Fruit fly (Drosophila melanogaster) whole organism, embryonic: Measurements from ENCODE around the gene CG10333.

Source experiments
- Abd-B ChIP-seq: fragments of 200-800 bp; sonication (Bioruptor generic); optimal IDR thresholded peaks from 2 replicates; lab custom pipeline; 2018; ENCODE audit warnings: missing biosample characterization, mild to moderate bottlenecking, missing genetic modification characterization, moderate library complexity
- Antp ChIP-seq: fragments of 200-800 bp; sonication (Bioruptor generic); optimal IDR thresholded peaks from 3 replicates; lab custom pipeline; 2016; ENCODE audit warnings: missing biosample characterization, missing genetic modification characterization
- Blimp-1 ChIP-seq: fragments of 200-800 bp; sonication (Bioruptor generic); optimal IDR thresholded peaks from 3 replicates; lab custom pipeline; 2018; ENCODE audit warnings: missing biosample characterization, missing genetic modification characterization, mild to moderate bottlenecking, moderate library complexity, missing genetic modification reagents
- CG10366 ChIP-seq: fragments of 200-800 bp; sonication (Bioruptor generic); IDR thresholded peaks from 2 replicates; pipeline ENCODE4 v1.3.6; 2022; ENCODE audit warnings: missing biosample characterization, missing genetic modification characterization
- CG14667 ChIP-seq: fragments of 200-800 bp; sonication (Bioruptor generic); IDR thresholded peaks from 2 replicates; pipeline ENCODE4 v1.3.6; 2022; ENCODE audit warnings: missing biosample characterization, missing genetic modification characterization
- CG1647 ChIP-seq: fragments of 200-800 bp; sonication (Bioruptor generic); optimal IDR thresholded peaks from 3 replicates; lab custom pipeline; 2016; ENCODE audit warnings: missing biosample characterization, missing genetic modification characterization
- CG16815 ChIP-seq: fragments of 200-800 bp; sonication (Bioruptor generic); optimal IDR thresholded peaks from 3 replicates; lab custom pipeline; 2017; ENCODE audit warnings: missing biosample characterization, mild to moderate bottlenecking, missing genetic modification characterization
- CG17359 ChIP-seq: fragments of 200-800 bp; sonication (Bioruptor generic); optimal IDR thresholded peaks from 3 replicates; lab custom pipeline; 2018; ENCODE audit warnings: missing biosample characterization, mild to moderate bottlenecking, missing genetic modification characterization, moderate library complexity
- CG17361 ChIP-seq: fragments of 200-800 bp; sonication (Bioruptor generic); IDR thresholded peaks from 3 replicates; pipeline ENCODE4 v1.3.6; 2022; ENCODE audit warnings: missing biosample characterization, missing genetic modification characterization
- CG2202 ChIP-seq: fragments of 200-800 bp; sonication (Bioruptor generic); optimal IDR thresholded peaks from 2 replicates; lab custom pipeline; 2018; ENCODE audit warnings: missing biosample characterization, mild to moderate bottlenecking, missing genetic modification characterization
- CG2678 ChIP-seq: fragments of 200-800 bp; sonication (Bioruptor generic); optimal IDR thresholded peaks from 3 replicates; lab custom pipeline; 2019; ENCODE audit warnings: missing biosample characterization, mild to moderate bottlenecking, missing genetic modification characterization, moderate library complexity
- CG2889 ChIP-seq: fragments of 200-800 bp; sonication (Bioruptor generic); IDR thresholded peaks from 3 replicates; pipeline ENCODE4 v1.3.6; 2022; ENCODE audit warnings: missing biosample characterization, missing genetic modification characterization
- CG30403 ChIP-seq: fragments of 200-800 bp; sonication (Bioruptor generic); optimal IDR thresholded peaks from 3 replicates; lab custom pipeline; 2016; ENCODE audit warnings: missing biosample characterization, missing genetic modification characterization
- CG3726 ChIP-seq: fragments of 200-800 bp; sonication (Bioruptor generic); IDR thresholded peaks from 3 replicates; pipeline ENCODE4, ENCODE4 v1.3.6; 2022; ENCODE audit warnings: missing biosample characterization, missing genetic modification characterization
- CG4360 ChIP-seq: fragments of 200-800 bp; sonication (Bioruptor generic); IDR thresholded peaks from 2 replicates; pipeline ENCODE4 v1.3.6; 2022; ENCODE audit warnings: missing biosample characterization, missing genetic modification characterization
- CG43689 ChIP-seq: fragments of 200-800 bp; sonication (Bioruptor generic); IDR thresholded peaks from 2 replicates; pipeline ENCODE4 v1.3.6; 2022; ENCODE audit warnings: missing biosample characterization, missing genetic modification characterization
- CG4424 ChIP-seq: fragments of 200-800 bp; sonication (Bioruptor generic); optimal IDR thresholded peaks from 3 replicates; lab custom pipeline; 2016; ENCODE audit warnings: missing biosample characterization, missing genetic modification characterization
- CG7786 ChIP-seq: fragments of 200-800 bp; sonication (Bioruptor generic); optimal IDR thresholded peaks from 2 replicates; lab custom pipeline; 2016; ENCODE audit warnings: missing biosample characterization, missing genetic modification characterization
- CG8478 ChIP-seq: fragments of >200 bp; optimal IDR thresholded peaks from 2 replicates; lab custom pipeline; 2018
- CG8765 ChIP-seq: fragments of 200-800 bp; sonication (Bioruptor generic); IDR thresholded peaks from 2 replicates; pipeline ENCODE4 v1.3.6; 2022; ENCODE audit warnings: missing biosample characterization, missing genetic modification characterization
- CG9932 ChIP-seq: fragments of 200-800 bp; sonication (Bioruptor generic); IDR thresholded peaks from 2 replicates; pipeline ENCODE4 v1.3.6; 2022; ENCODE audit warnings: missing biosample characterization, missing genetic modification characterization
- D ChIP-seq, 2 experiments: fragments of 200-800 bp in 1 of 2; fragments of >200 bp in 1 of 2; sonication (Bioruptor generic) in 1 of 2; optimal IDR thresholded peaks; 2 replicates in 1 of 2; 3 replicates in 1 of 2; lab custom pipeline; 2017; ENCODE audit warnings: mild to moderate bottlenecking in 1 of 2, missing biosample characterization in 1 of 2, missing genetic modification characterization in 1 of 2, missing genetic modification reagents in 1 of 2
- D19A ChIP-seq: fragments of 200-800 bp; optimal IDR thresholded peaks from 3 replicates; lab custom pipeline; 2019; ENCODE audit warnings: missing biosample characterization, mild to moderate bottlenecking, missing genetic modification characterization, moderate library complexity
- Gsc ChIP-seq: fragments of 200-800 bp; sonication (Bioruptor generic); IDR thresholded peaks from 2 replicates; pipeline ENCODE4 v1.3.6; 2022; ENCODE audit warnings: missing biosample characterization, missing genetic modification characterization
- HHEX ChIP-seq: fragments of 200-800 bp; sonication (Bioruptor generic); optimal IDR thresholded peaks from 3 replicates; lab custom pipeline; 2017; ENCODE audit warnings: missing biosample characterization, mild to moderate bottlenecking, missing genetic modification characterization, missing genetic modification reagents
- Hand ChIP-seq: fragments of 200-800 bp; sonication (Bioruptor generic); optimal IDR thresholded peaks from 2 replicates; lab custom pipeline; 2017; ENCODE audit warnings: mild to moderate bottlenecking, missing biosample characterization, missing genetic modification reagents, missing genetic modification characterization
- MBD-R2 ChIP-seq: fragments of 200-800 bp; sonication (Bioruptor generic); IDR thresholded peaks from 2 replicates; pipeline ENCODE4 v1.3.6; 2022; ENCODE audit warnings: missing biosample characterization, missing genetic modification characterization
- Mad ChIP-seq: fragments of 200-800 bp; sonication (Bioruptor generic); optimal IDR thresholded peaks from 2 replicates; lab custom pipeline; 2016; ENCODE audit warnings: missing biosample characterization, missing genetic modification characterization
- Med ChIP-seq: fragments of 200-800 bp; sonication (Bioruptor generic); peaks from one replicate; lab custom pipeline; 2016; ENCODE audit warnings: missing biosample characterization, missing genetic modification characterization, mild to moderate bottlenecking, inconsistent platforms, moderate library complexity
- Spps ChIP-seq: fragments of 200-800 bp; sonication (Bioruptor generic); optimal IDR thresholded peaks from 2 replicates; lab custom pipeline; 2018; ENCODE audit warnings: missing biosample characterization, mild to moderate bottlenecking, missing genetic modification characterization
- Tbp ChIP-seq: fragments of >200 bp; optimal IDR thresholded peaks from 2 replicates; lab custom pipeline; 2018; ENCODE audit warnings: missing biosample characterization, missing genetic modification characterization
- bbx ChIP-seq: fragments of 200-800 bp; sonication (Bioruptor generic); IDR thresholded peaks from 2 replicates; pipeline ENCODE4 v1.3.6; 2022; ENCODE audit warnings: missing biosample characterization, missing genetic modification characterization; ENCODE audit not compliant: partially characterized antibody
- chm ChIP-seq: fragments of 200-800 bp; sonication (Bioruptor generic); IDR thresholded peaks from 2 replicates; pipeline ENCODE4 v1.3.6; 2022; ENCODE audit warnings: missing biosample characterization, missing genetic modification characterization
- chn ChIP-seq: fragments of 200-800 bp; sonication (Bioruptor generic); optimal IDR thresholded peaks from 2 replicates; lab custom pipeline; 2016; ENCODE audit warnings: missing biosample characterization, missing genetic modification characterization
- da ChIP-seq: fragments of 200-800 bp; sonication (Bioruptor generic); optimal IDR thresholded peaks from 2 replicates; lab custom pipeline; 2016; ENCODE audit warnings: missing biosample characterization, missing genetic modification characterization
- dan ChIP-seq: fragments of 200-800 bp; sonication (Bioruptor generic); IDR thresholded peaks from 2 replicates; pipeline ENCODE4 v1.3.6; 2022; ENCODE audit warnings: missing biosample characterization, missing genetic modification characterization
- disco-r ChIP-seq: fragments of 200-800 bp; sonication (Bioruptor generic); optimal IDR thresholded peaks from 2 replicates; lab custom pipeline; 2016; ENCODE audit warnings: missing biosample characterization, missing genetic modification characterization
- fru ChIP-seq: fragments of >200 bp; optimal IDR thresholded peaks from 2 replicates; lab custom pipeline; 2017
- gcm2 ChIP-seq: fragments of 200-800 bp; sonication (Bioruptor generic); optimal IDR thresholded peaks from 2 replicates; lab custom pipeline; 2016; ENCODE audit warnings: missing biosample characterization, missing genetic modification characterization
- h ChIP-seq: fragments of >200 bp; optimal IDR thresholded peaks from 2 replicates; lab custom pipeline; 2017
- inv ChIP-seq: fragments of 200-800 bp; sonication (Bioruptor generic); IDR thresholded peaks from 2 replicates; pipeline ENCODE4 v1.3.6; 2022; ENCODE audit warnings: missing biosample characterization, missing genetic modification characterization; ENCODE audit not compliant: partially characterized antibody
- kni ChIP-seq: fragments of 200-800 bp; sonication (Bioruptor generic); optimal IDR thresholded peaks from 3 replicates; lab custom pipeline; 2017; ENCODE audit warnings: mild to moderate bottlenecking, missing biosample characterization, missing genetic modification reagents, missing genetic modification characterization
- sens ChIP-seq: fragments of 200-800 bp; sonication (Bioruptor generic); peaks from one replicate; lab custom pipeline; 2016; ENCODE audit warnings: missing biosample characterization, missing genetic modification characterization
- sug ChIP-seq: fragments of 200-800 bp; optimal IDR thresholded peaks from 2 replicates; lab custom pipeline; 2019; ENCODE audit warnings: missing biosample characterization, mild to moderate bottlenecking, missing genetic modification characterization, moderate library complexity
- tll ChIP-seq, 2 experiments: fragments of 200-800 bp in 1 of 2; fragments of >200 bp in 1 of 2; sonication (Bioruptor generic) in 1 of 2; optimal IDR thresholded peaks; 2 replicates each; lab custom pipeline; 2017 to 2019; ENCODE audit warnings: missing biosample characterization in 2 of 2, missing genetic modification characterization in 2 of 2, mild to moderate bottlenecking in 1 of 2, moderate library complexity in 1 of 2
- trem ChIP-seq: fragments of 200-800 bp; optimal IDR thresholded peaks from 3 replicates; lab custom pipeline; 2019; ENCODE audit warnings: missing biosample characterization, mild to moderate bottlenecking, missing genetic modification characterization, moderate library complexity
- twi ChIP-seq: fragments of 200-800 bp; optimal IDR thresholded peaks from 2 replicates; lab custom pipeline; 2019; ENCODE audit warnings: missing biosample characterization, mild to moderate bottlenecking, missing genetic modification characterization, moderate library complexity
- wek ChIP-seq: fragments of 200-800 bp; sonication (Bioruptor generic); optimal IDR thresholded peaks from 3 replicates; lab custom pipeline; 2018; ENCODE audit warnings: missing biosample characterization, mild to moderate bottlenecking, missing genetic modification characterization, moderate library complexity

CG10333 gene

DNA sequence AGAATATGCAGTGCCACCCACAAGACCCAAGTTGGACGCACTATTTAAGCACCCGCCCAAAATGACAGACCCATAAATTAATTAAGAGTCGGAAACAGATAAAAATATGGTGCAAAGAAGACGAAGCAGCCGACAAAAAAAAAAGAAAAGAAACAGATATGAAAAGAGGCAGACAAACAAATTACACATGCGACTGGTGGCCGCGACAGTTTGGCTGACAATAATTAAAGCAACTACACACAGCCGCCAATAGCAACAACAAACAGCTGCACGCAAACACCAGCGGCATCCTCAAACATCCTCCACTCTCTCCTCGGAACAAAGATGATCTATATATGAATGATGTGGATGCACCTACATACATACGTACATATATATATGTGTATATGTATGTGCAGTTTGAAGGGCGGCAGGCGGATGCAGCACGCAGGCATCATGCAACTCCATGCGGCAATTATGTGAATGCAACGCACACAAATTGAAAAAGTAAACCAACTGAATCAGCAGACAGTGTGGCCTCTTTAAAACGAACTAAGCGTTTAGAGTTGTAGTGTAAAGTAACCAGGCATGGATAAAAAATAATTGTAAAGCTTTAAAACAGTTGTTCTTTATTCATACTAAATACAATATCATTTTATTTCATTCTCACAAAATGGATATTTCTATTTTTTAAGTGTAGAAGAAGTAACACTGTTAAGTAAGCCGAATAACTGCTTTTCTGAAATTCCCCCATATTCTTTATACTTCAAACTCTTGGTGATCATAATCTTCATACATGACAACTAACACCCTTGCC lies 41.4 kb downstream of the CG10333 start (continued):
- TF ChIP-seq D19A (peak; percentile 28), Tbp (GFP tag; lab: Kevin White, UChicago) (no peak), CG16815 (GFP tag; lab: Kevin White, UChicago) (no peak), Gsc (no peak), tll (GFP tag; optimal IDR thresholded peaks at IDR 0.05; lab: Kevin White, UChicago) (no peak), sens (GFP tag; lab: Kevin White, UChicago) (peak; percentile 93), h (lab: Kevin White, UChicago) (no peak), CG9932 (no peak), Hand (GFP tag; lab: Kevin White, UChicago) (no peak), CG1647 (GFP tag; lab: Kevin White, UChicago) (no peak), bbx (GFP tag; lab: Robert Waterston, UW) (no peak), D (optimal IDR thresholded peaks at IDR 0.05; lab: Kevin White, UChicago) (no peak), D (GFP tag; optimal IDR thresholded peaks at IDR 0.05; lab: Kevin White, UChicago) (no peak), chn (GFP tag; lab: Kevin White, UChicago) (no peak), kni (no peak), Blimp-1 (peak; percentile 10), CG8478 (lab: Kevin White, UChicago) (no peak), CG43689 (GFP tag; lab: Robert Waterston, UW) (no peak), sug (tag; lab: Kevin White, UChicago) (no peak), CG2678 (tag; lab: Kevin White, UChicago) (peak; percentile 13), wek (GFP tag; lab: Kevin White, UChicago) (no peak), Antp (GFP tag; lab: Kevin White, UChicago) (no peak)

DNA sequence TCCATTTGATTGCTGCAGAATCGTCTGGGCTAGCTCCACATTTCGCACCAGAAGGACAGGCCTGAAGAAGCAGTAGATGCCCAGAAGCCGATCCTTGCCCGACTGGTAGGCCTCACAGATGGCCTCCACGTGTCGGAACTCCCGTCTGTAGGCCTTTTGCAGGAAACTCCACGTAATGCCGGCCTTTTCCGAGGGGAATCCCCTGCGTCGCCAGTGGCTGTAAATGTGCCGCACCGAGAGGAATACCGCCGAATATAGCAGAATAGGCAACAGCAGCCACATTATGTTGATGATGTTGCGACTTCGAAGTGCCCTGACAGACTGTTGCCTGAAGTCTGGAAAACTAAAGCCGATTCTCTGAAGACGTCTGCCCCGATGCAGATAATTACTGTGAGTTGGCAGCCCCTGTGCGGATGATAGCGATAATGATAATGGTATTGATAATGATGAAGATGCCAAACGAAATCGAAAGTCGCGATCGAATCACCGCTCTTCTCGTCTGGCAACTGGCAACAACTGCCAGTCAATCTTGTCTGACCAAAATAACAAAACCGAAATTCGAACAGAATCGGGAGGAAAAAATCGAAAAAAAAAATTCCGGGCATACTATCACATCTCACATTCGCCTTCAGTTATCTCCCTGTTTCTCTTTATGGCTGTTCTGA lies 46.2 kb downstream of the CG10333 start, which contains the start of gene Cyp310a1:
Gene Cyp310a1 (minus strand): TSS at position 348 of the 665 bp plus-strand sequence.
- peak; percentile 48 for TF ChIP-seq trem (tag; lab: Kevin White, UChicago)
- TF ChIP-seq fru (lab: Kevin White, UChicago), result no peak
- no peak for TF ChIP-seq Abd-B (GFP tag; lab: Kevin White, UChicago)
- TF ChIP-seq CG17359 (tag; lab: Kevin White, UChicago), result no peak
- TF ChIP-seq CG7786 (GFP tag; lab: Kevin White, UChicago), result no peak
- TF ChIP-seq gcm2 (GFP tag; lab: Kevin White, UChicago), result no peak
- no peak for TF ChIP-seq CG30403 (GFP tag; lab: Kevin White, UChicago)
- TF ChIP-seq Med (GFP tag; lab: Kevin White, UChicago), result peak; percentile 34
- TF ChIP-seq twi (tag; lab: Kevin White, UChicago), result peak; percentile 83
- TF ChIP-seq chm, result no peak
- no peak for TF ChIP-seq da (GFP tag; lab: Kevin White, UChicago)
- TF ChIP-seq h (lab: Kevin White, UChicago), result no peak

DNA sequence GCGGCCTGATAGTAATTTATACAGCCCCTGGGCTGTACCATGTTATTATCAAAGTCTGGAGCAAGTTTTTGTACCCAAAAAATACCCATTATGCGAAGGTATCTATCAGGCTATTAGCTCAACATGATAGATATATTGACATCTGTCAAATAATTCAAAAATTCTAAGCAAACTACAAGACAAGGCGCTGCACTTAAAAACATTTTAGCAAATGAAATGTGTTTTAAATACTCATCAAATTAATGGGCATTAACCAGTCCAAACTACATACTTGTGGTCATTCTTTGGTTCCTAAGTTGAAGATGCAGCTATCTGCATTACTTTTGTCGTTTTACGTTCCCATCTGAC lies 46.7 kb downstream of the CG10333 start:
- TF ChIP-seq HHEX (GFP tag; lab: Kevin White, UChicago), result peak; percentile 45
- TF ChIP-seq CG8765 (GFP tag; lab: Robert Waterston, UW), result peak; percentile 55; the same call in 1 of the 2 replicates
- TF ChIP-seq Spps (tag; lab: Kevin White, UChicago), result peak; percentile 83
- no peak for TF ChIP-seq inv (GFP tag; lab: Robert Waterston, UW)
- peak; percentile 54; the same call in 1 of the 2 replicates for TF ChIP-seq dan (GFP tag; lab: Robert Waterston, UW)
- no peak for TF ChIP-seq CG2202 (tag; lab: Kevin White, UChicago)
- peak; percentile 66 for TF ChIP-seq CG10366 (GFP tag; lab: Robert Waterston, UW)
- peak; percentile 65 for TF ChIP-seq CG14667
- TF ChIP-seq CG2889 (GFP tag; lab: Robert Waterston, UW), result no peak
- peak; percentile 49 for TF ChIP-seq CG4360
- peak; percentile 86 for TF ChIP-seq CG17361 (GFP tag; lab: Robert Waterston, UW)
- no peak for TF ChIP-seq MBD-R2 (GFP tag; lab: Robert Waterston, UW)
- no peak for TF ChIP-seq disco-r (GFP tag; lab: Kevin White, UChicago)
- TF ChIP-seq CG3726 (GFP tag; lab: Robert Waterston, UW), result peak; percentile 48; the same call in 1 of the 3 replicates
- peak; percentile 83 for TF ChIP-seq CG4424 (GFP tag; lab: Kevin White, UChicago)
- TF ChIP-seq Mad (GFP tag; lab: Kevin White, UChicago), result peak; percentile 23
